Worm (Caenorhabditis elegans): ENCODE measurements around the gene lips-7.
A peak's percentile ranks its signal among the peaks of the same experiment; 100 is the strongest.

The lips-7 gene

DNA sequence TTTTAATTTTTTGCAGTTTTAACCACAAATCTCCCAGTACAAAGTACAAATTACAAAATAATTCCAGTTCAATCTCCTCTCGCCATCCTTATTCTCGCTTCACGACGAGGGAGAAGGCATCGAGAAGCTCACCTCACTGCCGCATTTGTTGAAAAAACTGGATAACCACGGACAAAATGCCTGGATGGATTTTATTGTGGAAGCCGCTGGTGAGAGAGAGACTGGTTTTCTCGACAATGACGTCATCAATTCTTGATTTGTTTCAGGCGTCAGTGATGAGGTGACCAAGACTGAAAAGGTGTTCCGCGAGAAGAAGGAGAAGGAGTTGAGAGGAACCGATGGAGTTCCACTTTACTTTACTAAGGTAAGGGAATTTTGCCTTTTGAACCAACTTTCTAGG, 2.2 kb upstream of the lips-7 start:
- TF ChIP-seq nhr-19 (GFP tag; conservative IDR thresholded peaks at IDR 0.05) (no peak), ceh-82 (tag; optimal IDR thresholded peaks at IDR 0.05) (no peak), efl-1 (optimal IDR thresholded peaks at IDR 0.05) (no peak), efl-1 (GFP tag; optimal IDR thresholded peaks at IDR 0.05 in 1 of 2) (peak in 1 of 2 experiments; percentile 77)

DNA sequence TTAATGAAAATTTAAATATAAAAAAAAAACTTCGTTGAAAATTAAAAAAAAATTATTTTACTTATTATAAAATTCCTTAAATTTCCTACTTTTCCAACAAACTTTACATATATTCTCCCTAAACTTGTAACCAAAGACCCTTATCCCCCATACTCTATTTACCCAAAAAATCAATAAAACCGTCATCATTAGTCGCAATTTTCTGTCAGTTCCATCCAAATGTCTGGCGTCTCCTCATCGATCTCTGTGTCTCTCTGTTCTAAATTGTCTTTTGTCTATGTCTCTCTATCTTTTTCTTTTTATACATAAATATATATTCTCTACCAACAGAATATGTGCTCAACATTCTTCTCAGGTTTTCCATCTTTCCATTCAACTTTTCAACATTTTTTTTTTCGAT, 3.7 kb downstream of the lips-7 start:
- TF ChIP-seq efl-1 (optimal IDR thresholded peaks at IDR 0.05) (peak in 1 of 2 experiments; percentile 13), efl-1 (GFP tag; optimal IDR thresholded peaks at IDR 0.05 in 1 of 2) (peak in 1 of 2 experiments; percentile 77), nhr-28 (tag; optimal IDR thresholded peaks at IDR 0.05) (no peak), ceh-90 (tag; optimal IDR thresholded peaks at IDR 0.05) (no peak), lsy-2 (tag; optimal IDR thresholded peaks at IDR 0.05) (peak in 1 of 2 experiments; percentile 20), lin-35 (GFP tag; optimal IDR thresholded peaks at IDR 0.05) (peak in 1 of 2 experiments; percentile 0), skn-1 (tag; optimal IDR thresholded peaks at IDR 0.05) (peak; percentile 24), efl-3 (GFP tag; optimal IDR thresholded peaks at IDR 0.05) (no peak)

DNA sequence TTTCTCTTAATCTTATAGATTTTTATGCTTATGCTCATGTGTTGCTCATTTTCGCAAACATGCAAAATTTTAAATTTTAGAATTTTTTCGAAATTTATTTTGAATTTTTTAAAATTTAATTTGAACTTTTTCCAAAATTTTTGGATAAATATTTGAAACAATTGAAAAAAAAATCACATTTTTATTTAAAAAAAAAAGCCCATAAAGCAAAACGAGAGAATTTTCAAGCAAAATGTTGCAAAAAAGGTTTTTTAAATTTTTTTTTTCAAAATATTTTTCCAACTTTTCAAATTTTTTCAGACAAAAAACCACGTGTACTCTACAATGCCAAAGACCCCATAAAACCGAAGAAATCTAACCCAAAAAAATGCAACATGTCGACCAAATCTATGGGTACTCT, 4.5 kb downstream of the lips-7 start, which contains the start of the genes C09E8.1 and C09E8.6:
TSS of gene C09E8.1 (plus strand) at position 301 of the 400 bp plus-strand sequence.
TSS of gene C09E8.6 (plus strand) at position 313 of the 400 bp plus-strand sequence.
- TF ChIP-seq lin-13 (GFP tag; optimal IDR thresholded peaks at IDR 0.05) (no peak), nhr-12 (tag; optimal IDR thresholded peaks at IDR 0.05) (no peak), swsn-7 (tag; optimal IDR thresholded peaks at IDR 0.05) (no peak), F16B12.6 (tag; optimal IDR thresholded peaks at IDR 0.05) (no peak), C34B4.2 (tag; optimal IDR thresholded peaks at IDR 0.05) (no peak), blmp-1 (tag; optimal IDR thresholded peaks at IDR 0.05) (no peak), lin-14 (GFP tag; optimal IDR thresholded peaks at IDR 0.05) (no peak), nhr-11 (tag; optimal IDR thresholded peaks at IDR 0.05) (no peak), ces-1 (GFP tag; optimal IDR thresholded peaks at IDR 0.05) (no peak), mep-1 (tag; optimal IDR thresholded peaks at IDR 0.05) (no peak), nhr-47 (tag; optimal IDR thresholded peaks at IDR 0.05) (no peak), nhr-76 (tag; optimal IDR thresholded peaks at IDR 0.05) (no peak)

DNA sequence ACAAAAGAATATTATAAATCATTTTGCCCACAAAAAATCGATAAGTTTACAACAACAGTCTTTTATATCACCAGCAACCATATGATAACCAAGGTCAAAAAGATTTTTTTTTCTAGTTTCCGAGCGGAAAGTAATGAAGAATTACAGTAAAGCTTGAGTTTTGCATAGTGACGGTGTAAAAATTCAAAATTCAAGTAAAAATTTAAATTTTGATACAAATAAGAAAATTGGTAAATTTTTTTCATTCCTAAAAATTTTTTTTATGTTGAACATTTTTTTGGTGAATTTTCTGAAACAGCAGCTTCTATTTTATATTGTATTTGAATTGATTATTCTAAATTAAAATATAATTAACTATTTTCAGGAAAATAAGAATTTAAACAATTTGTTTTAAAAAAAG, 17.1 kb downstream of the lips-7 start, which contains the start of gene W08F4.5:
TSS of gene W08F4.5 (minus strand) at position 101 of the 400 bp plus-strand sequence.
- no peak for TF ChIP-seq dsc-1 (tag; optimal IDR thresholded peaks at IDR 0.05)
- no peak for TF ChIP-seq nhr-12 (tag; optimal IDR thresholded peaks at IDR 0.05)
- no peak for TF ChIP-seq blmp-1 (tag; optimal IDR thresholded peaks at IDR 0.05)
- TF ChIP-seq nhr-76 (tag; optimal IDR thresholded peaks at IDR 0.05), result no peak
- no peak for TF ChIP-seq skn-1 (tag; optimal IDR thresholded peaks at IDR 0.05)
- no peak for TF ChIP-seq lin-13 (GFP tag; optimal IDR thresholded peaks at IDR 0.05)
- TF ChIP-seq swsn-7 (tag; optimal IDR thresholded peaks at IDR 0.05), result no peak
- no peak for TF ChIP-seq irx-1 (tag; optimal IDR thresholded peaks at IDR 0.05)
- no peak for TF ChIP-seq nhr-28 (tag; optimal IDR thresholded peaks at IDR 0.05)
- no peak for TF ChIP-seq pax-3 (tag; optimal IDR thresholded peaks at IDR 0.05)
- TF ChIP-seq snu-23 (GFP tag; optimal IDR thresholded peaks at IDR 0.05), result no peak

DNA sequence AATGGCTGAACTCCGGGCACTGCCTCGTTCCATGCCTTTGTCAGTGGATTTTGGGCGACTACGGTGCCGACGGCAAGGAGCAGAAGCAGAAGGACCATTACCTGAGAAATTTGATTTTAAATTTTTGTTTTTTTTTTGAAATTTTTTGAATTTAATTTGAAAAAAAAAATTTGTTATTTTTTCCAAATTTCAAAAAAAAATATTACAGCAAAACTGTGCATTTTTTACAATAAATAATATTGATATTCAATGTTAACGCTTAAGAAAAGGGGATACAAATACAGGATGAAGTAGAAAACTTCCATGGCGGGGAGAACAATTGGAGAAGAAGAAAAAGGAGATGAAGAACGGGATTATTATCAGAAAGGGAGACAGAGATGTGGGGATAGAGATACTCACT, 20.4 kb downstream of the lips-7 start, which contains the start of gene mlt-8:
TSS of gene mlt-8 (minus strand) at position 101 of the 400 bp plus-strand sequence.
- TF ChIP-seq nhr-84 (tag; optimal IDR thresholded peaks at IDR 0.05) (no peak), C04F5.9 (tag; optimal IDR thresholded peaks at IDR 0.05) (no peak), nhr-12 (tag; optimal IDR thresholded peaks at IDR 0.05) (no peak), pqm-1 (tag; optimal IDR thresholded peaks at IDR 0.05) (no peak), blmp-1 (tag; optimal IDR thresholded peaks at IDR 0.05) (peak; percentile 17), unc-130 (tag; optimal IDR thresholded peaks at IDR 0.05) (no peak)

DNA sequence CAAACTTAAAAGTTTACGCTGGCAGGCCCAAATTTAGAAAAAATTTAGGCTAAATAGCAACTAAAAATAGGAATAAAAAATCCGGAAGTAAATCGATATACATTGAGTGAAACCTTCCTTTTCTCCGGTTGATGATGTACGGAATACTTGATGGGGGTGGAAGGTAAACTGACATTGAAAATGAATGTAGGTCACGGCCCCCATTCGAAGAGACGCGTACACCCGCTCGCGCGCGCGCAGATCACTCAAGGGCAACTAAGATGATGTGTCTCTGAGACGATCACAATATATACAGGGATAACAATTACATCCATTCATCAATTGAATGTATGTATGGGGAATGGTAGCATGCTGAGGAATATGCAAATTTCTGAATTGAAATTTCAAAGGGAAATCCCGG, 22.4 kb downstream of the lips-7 start:
- TF ChIP-seq blmp-1 (tag; optimal IDR thresholded peaks at IDR 0.05), result peak; percentile 90
- no peak for TF ChIP-seq C34B4.2 (tag; optimal IDR thresholded peaks at IDR 0.05)
- peak; percentile 81 for TF ChIP-seq nhr-85 (tag)
- no peak for TF ChIP-seq dsc-1 (tag; optimal IDR thresholded peaks at IDR 0.05)
- no peak for TF ChIP-seq lin-13 (GFP tag; optimal IDR thresholded peaks at IDR 0.05)
